Fruit fly (Drosophila melanogaster) ovary, adult (tissue): ENCODE measurements around the gene Vha13.

Source experiments
- CG17801 ChIP-seq: fragments of 200-800 bp; optimal IDR thresholded peaks from 2 replicates; lab custom pipeline; 2019; ENCODE audit warnings: missing biosample characterization, mild to moderate bottlenecking, missing genetic modification characterization, moderate library complexity; ENCODE audit not compliant: partially characterized antibody

Gene Vha13

DNA sequence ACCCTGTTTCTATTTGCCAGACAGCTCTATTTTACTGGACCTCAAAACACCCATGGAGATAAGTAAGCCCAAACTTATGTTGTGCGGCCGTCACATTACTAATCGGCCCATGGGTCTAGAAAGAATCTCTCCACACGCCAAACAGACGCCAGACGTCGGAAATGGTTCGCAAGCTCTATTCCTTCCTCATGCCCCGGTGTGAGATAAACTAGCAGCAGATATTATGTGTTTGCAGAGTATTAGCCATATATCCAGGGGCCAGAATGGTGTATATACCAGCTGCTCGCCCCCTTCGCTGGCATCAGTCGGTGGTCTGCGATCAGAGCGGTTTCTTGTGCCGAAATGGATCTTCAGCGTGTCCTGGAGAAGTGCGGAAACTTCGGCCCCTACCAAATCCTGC, 34.3 kb downstream of the Vha13 start, which contains the start of gene CG17752:
Gene CG17752 (plus strand): TSS at position 301 of the 400 bp plus-strand sequence.
- no peak for TF ChIP-seq CG17801 (GFP tag; lab: Kevin White, UChicago)

DNA sequence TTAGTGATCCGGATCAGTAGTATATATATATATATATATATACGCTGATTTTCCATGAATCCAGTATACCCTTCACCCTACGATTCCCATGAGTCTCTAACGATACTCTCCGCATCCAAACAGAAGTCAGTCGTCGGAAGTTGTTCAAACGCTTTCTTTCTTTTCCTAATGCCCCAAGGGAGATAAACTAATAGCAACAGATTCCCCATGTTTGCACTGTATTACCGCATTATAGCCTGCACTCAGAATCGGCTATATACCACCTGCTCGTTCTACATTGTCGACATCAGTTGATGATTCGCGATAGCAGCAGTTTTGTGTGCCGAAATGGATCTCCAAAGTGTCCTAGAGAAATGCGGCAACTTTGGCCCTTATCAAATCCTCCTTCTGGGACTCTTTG, 37.2 kb downstream of the Vha13 start, which contains the start of gene CG17751:
Gene CG17751 (plus strand): TSS at position 301 of the 400 bp plus-strand sequence.
- TF ChIP-seq CG17801 (GFP tag; lab: Kevin White, UChicago), result no peak

DNA sequence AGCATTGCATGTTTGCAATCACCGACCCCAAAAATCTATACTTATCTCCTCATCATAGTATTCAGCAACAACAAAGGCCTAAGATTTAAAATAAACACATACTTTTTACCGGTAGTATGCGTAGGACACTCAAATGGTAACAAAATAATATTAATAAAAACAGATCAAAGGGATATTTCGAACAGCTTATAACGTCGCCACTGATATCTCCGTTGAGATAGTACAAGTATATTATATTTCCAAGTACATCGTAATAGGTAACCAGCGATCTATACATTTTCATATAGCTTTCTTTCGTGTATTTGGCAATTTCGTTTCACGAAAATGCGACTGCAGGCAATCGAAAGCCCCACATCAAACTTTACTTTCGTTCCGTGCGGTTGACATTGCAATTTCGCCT, 41.2 kb downstream of the Vha13 start, which contains the start of gene CG7342:
Gene CG7342 (plus strand): TSS at position 380 of the 400 bp plus-strand sequence.
- no peak for TF ChIP-seq CG17801 (GFP tag; lab: Kevin White, UChicago)

DNA sequence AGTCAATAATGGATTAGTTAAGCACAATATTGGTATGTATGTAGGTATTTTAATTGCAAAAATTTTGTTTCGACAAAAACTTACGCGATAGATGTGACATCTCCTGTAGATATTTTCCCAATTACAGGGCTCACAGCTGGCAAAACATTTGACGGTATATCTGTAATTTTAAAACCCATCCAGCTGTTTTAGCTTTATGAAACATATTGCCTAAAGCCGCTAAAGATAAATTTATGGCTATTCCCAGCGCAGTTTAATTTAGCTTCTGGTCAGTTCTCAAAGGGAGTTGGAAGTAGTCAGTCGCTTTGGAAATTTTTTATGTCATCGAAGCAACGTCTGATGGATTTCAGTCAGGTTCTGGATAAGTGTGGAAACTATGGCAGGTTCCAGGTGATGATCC, 43.9 kb downstream of the Vha13 start, which contains the start of gene CG7333:
Gene CG7333 (plus strand): TSS at position 301 of the 400 bp plus-strand sequence.
- no peak for TF ChIP-seq CG17801 (GFP tag; lab: Kevin White, UChicago)

DNA sequence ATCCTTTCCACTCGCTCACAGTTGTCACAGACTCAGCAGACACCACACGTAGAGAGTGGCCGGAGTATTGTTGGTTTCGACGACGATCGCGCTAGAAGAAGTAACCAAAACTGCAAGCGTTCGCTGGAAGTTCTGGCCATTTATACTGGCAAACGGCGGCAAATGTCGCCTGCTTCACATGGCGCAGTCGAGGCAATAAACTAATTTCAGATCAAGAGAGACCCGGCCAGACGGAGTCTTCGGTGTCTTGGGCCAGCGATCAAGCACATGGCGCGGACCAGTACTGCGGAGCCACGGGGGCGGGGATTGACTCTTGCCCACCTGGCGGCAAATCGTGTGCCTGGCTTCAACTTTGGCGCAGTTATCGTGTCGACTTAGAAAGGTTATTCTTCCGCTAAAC, 45.3 kb downstream of the Vha13 start, which contains the start of gene Cpr92A:
Gene Cpr92A (minus strand): TSS at position 101 of the 400 bp plus-strand sequence.
- no peak for TF ChIP-seq CG17801 (GFP tag; lab: Kevin White, UChicago)
